Fruit fly (Drosophila melanogaster): ENCODE data around the gene btd.
A peak's percentile ranks its signal among the peaks of the same experiment; 100 is the strongest.

Gene btd

dm6 chrX:9685568-9686413 lies 8.2 kb upstream of the btd start (continued):
- TF ChIP-seq CG7839 (tag; optimal IDR thresholded peaks at IDR 0.05) (peak; percentile 73), pnt (GFP tag; optimal IDR thresholded peaks at IDR 0.05) (peak; percentile 51), CG5245 (GFP tag; optimal IDR thresholded peaks at IDR 0.05) (no peak), CG6765 (GFP tag; optimal IDR thresholded peaks at IDR 0.05) (peak; percentile 41), Fer3 (tag; optimal IDR thresholded peaks at IDR 0.05) (peak; percentile 55), CG4360 (GFP tag; IDR thresholded peaks at IDR 0.05) (no peak), CG34422 (GFP tag; IDR thresholded peaks at IDR 0.05) (no peak), Blimp-1 (GFP tag; optimal IDR thresholded peaks at IDR 0.05) (no peak), CG31224 (GFP tag; IDR thresholded peaks at IDR 0.05) (peak; percentile 33; the same call in 1 of the 2 replicates), kay (GFP tag; optimal IDR thresholded peaks at IDR 0.05) (no peak), mam (GFP tag; optimal IDR thresholded peaks at IDR 0.05) (peak; percentile 79), psq (GFP tag; optimal IDR thresholded peaks at IDR 0.05) (no peak), dmrt99B (tag; optimal IDR thresholded peaks at IDR 0.05) (peak; percentile 63), CG1832 (GFP tag; optimal IDR thresholded peaks at IDR 0.05) (no peak), CG8290 (GFP tag; optimal IDR thresholded peaks at IDR 0.05) (peak; percentile 48), CG8290 (tag; optimal IDR thresholded peaks at IDR 0.05) (peak; percentile 17 to 41), exex (tag; optimal IDR thresholded peaks at IDR 0.05) (peak; percentile 38), Meics (GFP tag; optimal IDR thresholded peaks at IDR 0.05) (peak; percentile 75), CG4328 (GFP tag; optimal IDR thresholded peaks at IDR 0.05) (peak; percentile 77), CG6854 (GFP tag; optimal IDR thresholded peaks at IDR 0.05) (peak; percentile 9), CG8924 (tag; optimal IDR thresholded peaks at IDR 0.05) (peak; percentile 43), stwl (tag; optimal IDR thresholded peaks at IDR 0.05) (no peak), her (GFP tag; optimal IDR thresholded peaks at IDR 0.05) (peak; percentile 43), Dek (tag; optimal IDR thresholded peaks at IDR 0.05) (peak; percentile 71), Ada2b (GFP tag; IDR thresholded peaks at IDR 0.05) (no peak), Atf-2 (GFP tag; optimal IDR thresholded peaks at IDR 0.05) (peak; percentile 49), tin (GFP tag; optimal IDR thresholded peaks at IDR 0.05) (peak; percentile 40), CG3407 (GFP tag; optimal IDR thresholded peaks at IDR 0.05) (no peak), Hmr (GFP tag; optimal IDR thresholded peaks at IDR 0.05) (peak; percentile 62), CG10565 (GFP tag; optimal IDR thresholded peaks at IDR 0.05) (no peak), Hr78 (GFP tag; optimal IDR thresholded peaks at IDR 0.05) (peak in 1 of 2 experiments; percentile 8), Aef1 (GFP tag; IDR thresholded peaks at IDR 0.05) (no peak), Vsx1 (GFP tag; optimal IDR thresholded peaks at IDR 0.05) (no peak), Atf6 (GFP tag; IDR thresholded peaks at IDR 0.05) (peak; percentile 29; the same call in 1 of the 2 replicates), chinmo (GFP tag; IDR thresholded peaks at IDR 0.05; ENCODE audit: partially characterized antibody) (no peak), CG18764 (GFP tag; optimal IDR thresholded peaks at IDR 0.05) (peak; percentile 32), CG18599 (GFP tag; optimal IDR thresholded peaks at IDR 0.05) (peak; percentile 70), sisA (GFP tag; IDR thresholded peaks at IDR 0.05) (0 out of 2 replicates have a peak, but pooled peaks have one; percentile 13), Ptx1 (GFP tag; IDR thresholded peaks at IDR 0.05) (peak; percentile 42; the same call in 1 of the 2 replicates), CG8281 (tag; optimal IDR thresholded peaks at IDR 0.05) (peak; percentile 28), Fer1 (GFP tag; optimal IDR thresholded peaks at IDR 0.05) (no peak), CG12155 (GFP tag; optimal IDR thresholded peaks at IDR 0.05) (peak; percentile 99), HmgZ (tag; optimal IDR thresholded peaks at IDR 0.05) (peak; percentile 4), Abd-B (GFP tag; optimal IDR thresholded peaks at IDR 0.05) (peak; percentile 48), unc-4 (GFP tag; IDR thresholded peaks at IDR 0.05; ENCODE audit: partially characterized antibody) (peak; percentile 54; the same call in 1 of the 2 replicates), repo (GFP tag; optimal IDR thresholded peaks at IDR 0.05) (peak; percentile 31), CG4404 (GFP tag; IDR thresholded peaks at IDR 0.05) (0 out of 2 replicates have a peak, but pooled peaks have one; percentile 28), peb (GFP tag; IDR thresholded peaks at IDR 0.05) (no peak)
